Worm (Caenorhabditis elegans) whole organism, midembryonic: ENCODE data around the gene ctr-9.

Experiments
- T22C8.4 ChIP-seq: fragments of 200-800 bp; sonication (Bioruptor generic); IDR thresholded peaks from 2 replicates; pipeline ENCODE4 v1.3.6; 2022; ENCODE audit warnings: missing genetic modification characterization, missing compliant biosample characterization
- cog-1 ChIP-seq: sonication (generic microtip); optimal IDR thresholded peaks from 2 replicates; lab custom pipeline; 2016; ENCODE audit warnings: missing genetic modification characterization, missing compliant biosample characterization
- flt-1 ChIP-seq: fragments of 200-800 bp; sonication (Bioruptor generic); IDR thresholded peaks from 2 replicates; pipeline ENCODE4 v1.3.6; 2022; ENCODE audit warnings: missing genetic modification characterization, missing compliant biosample characterization
- klf-2 ChIP-seq: fragments of 200-800 bp; sonication (Bioruptor generic); conservative IDR thresholded peaks from 2 replicates; pipeline ENCODE4 v1.3.6; 2022; ENCODE audit warnings: missing genetic modification reagents, missing genetic modification characterization, missing compliant biosample characterization
- med-1 ChIP-seq: sonication (generic microtip); optimal IDR thresholded peaks from 2 replicates; lab custom pipeline; 2017; ENCODE audit warnings: missing genetic modification characterization, mild to moderate bottlenecking, missing compliant biosample characterization, antibody characterized with exemption, missing genetic modification reagents; ENCODE audit not compliant: insufficient read depth
- ref-1 ChIP-seq: fragments of 200-800 bp; sonication (Bioruptor generic); conservative IDR thresholded peaks from 2 replicates; pipeline ENCODE4 v1.3.6; 2022; ENCODE audit warnings: missing genetic modification reagents, missing genetic modification characterization, missing compliant biosample characterization
- tab-1 ChIP-seq: fragments of 200-800 bp; sonication (Bioruptor generic); IDR thresholded peaks from 2 replicates; pipeline ENCODE4 v1.3.6; 2022; ENCODE audit warnings: missing genetic modification characterization, missing compliant biosample characterization
- ztf-23 ChIP-seq: fragments of 200-800 bp; sonication (Bioruptor generic); IDR thresholded peaks from 2 replicates; pipeline ENCODE4 v1.3.6; 2022; ENCODE audit warnings: missing genetic modification reagents, missing genetic modification characterization, missing compliant biosample characterization
- ztf-29 ChIP-seq: fragments of 200-800 bp; sonication (Bioruptor generic); IDR thresholded peaks from 2 replicates; pipeline ENCODE4 v1.3.6; 2022; ENCODE audit warnings: missing genetic modification reagents, missing genetic modification characterization, missing compliant biosample characterization

ctr-9 gene

DNA sequence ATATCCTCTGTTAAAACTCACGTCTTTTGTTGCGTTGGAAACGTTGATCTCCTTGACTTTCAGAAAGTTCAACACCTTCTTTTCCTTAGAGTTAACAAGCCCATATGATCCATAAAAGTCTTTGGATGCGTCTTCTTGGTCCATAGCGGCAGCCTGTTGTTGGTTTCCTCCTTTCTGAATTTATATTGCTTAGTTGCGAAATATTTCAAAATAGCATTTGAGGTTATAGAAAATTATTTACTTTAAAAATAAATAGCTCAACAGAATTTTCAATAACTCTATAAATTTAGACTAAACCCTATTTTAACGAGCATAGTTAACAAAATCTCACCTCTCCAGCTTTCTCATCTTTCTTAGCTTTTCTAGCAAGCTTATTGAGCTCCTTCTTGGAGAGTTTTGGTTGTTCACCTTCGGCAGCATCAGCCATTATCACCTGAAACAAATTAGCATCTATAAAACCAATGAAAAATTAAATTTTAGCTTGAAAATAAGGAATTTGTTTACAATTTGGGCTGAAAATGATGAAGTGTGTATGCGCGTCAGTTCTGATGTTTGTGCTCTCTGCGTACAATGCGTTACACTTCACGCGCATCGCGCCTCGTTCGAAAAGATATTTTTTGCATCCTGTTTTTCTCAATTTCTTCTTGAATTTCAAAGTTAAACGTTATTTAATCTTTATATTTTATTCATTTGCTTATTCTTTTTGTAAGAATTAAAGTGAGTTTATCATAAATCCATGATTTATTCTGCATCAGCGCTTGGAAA, at the start of gene ctr-9, which contains the start of gene dars-1:
ctr-9 (plus strand) TSS at position 614 of the 765 bp plus-strand sequence.
dars-1 (minus strand) TSS at position 433 of the 765 bp plus-strand sequence.
- TF ChIP-seq tab-1 (GFP tag; lab: Robert Waterston, UW), result no peak
- TF ChIP-seq klf-2 (GFP tag; lab: Robert Waterston, UW), result no peak

DNA sequence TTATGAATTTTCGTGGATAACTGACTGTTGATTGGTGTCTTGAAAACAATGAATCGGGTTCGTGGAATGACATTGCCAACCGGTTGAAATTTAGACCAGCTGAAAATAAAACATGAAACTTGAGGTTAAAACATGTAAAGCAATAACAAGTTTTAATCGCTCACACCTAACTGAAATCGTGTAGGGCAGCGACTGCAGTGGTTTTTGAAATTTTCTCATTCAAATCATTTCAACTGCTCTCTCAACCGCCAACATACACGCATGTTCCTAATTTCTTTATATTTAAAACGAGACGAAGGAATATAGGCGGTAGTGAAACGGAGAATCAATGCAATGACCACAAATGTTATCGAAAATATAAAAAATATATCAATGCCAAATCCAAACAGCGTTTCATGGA, 48.4 kb upstream of the ctr-9 start:
- no peak for TF ChIP-seq cog-1
- TF ChIP-seq T22C8.4, result no peak
- no peak for TF ChIP-seq flt-1 (GFP tag; lab: Robert Waterston, UW)
- TF ChIP-seq ztf-23, result no peak
- no peak for TF ChIP-seq med-1 (GFP tag; lab: Kevin White, UChicago)
- no peak for TF ChIP-seq klf-2 (GFP tag; lab: Robert Waterston, UW)
- TF ChIP-seq tab-1 (GFP tag; lab: Robert Waterston, UW), result no peak
- no peak for TF ChIP-seq ref-1 (GFP tag; lab: Robert Waterston, UW)
- no peak for TF ChIP-seq ztf-29 (GFP tag; lab: Robert Waterston, UW)

DNA sequence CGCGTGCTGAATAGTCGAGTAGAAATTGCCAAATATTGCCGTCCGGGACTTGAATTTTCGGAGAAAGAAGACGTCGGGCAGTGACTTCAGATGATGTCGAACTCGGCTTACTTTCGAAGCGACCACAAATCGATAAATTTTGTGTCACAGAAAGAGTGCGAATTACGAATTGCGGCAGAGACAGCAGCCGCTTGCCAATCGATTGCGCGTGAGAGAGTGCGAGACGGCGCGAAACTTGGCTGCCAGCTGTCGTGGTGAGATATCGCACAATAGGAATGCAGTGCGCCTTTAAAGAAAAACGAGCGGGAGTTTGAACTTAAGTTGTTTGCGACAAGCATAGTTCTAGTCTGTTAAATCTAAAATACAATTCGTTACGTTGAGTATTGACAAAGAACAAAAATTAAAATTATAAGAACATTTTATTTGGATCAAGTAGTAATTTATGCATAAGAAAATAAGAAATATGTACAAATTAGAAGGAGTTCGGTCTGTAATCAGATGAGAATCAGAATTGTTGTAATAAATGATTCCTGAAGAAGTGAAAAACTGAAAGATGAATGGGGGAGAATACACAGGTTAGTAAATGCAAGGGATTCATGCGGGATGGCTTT, 47.7 kb upstream of the ctr-9 start, which contains the start of gene pir-2:
pir-2 (minus strand) TSS at position 218 of the 611 bp plus-strand sequence.
- peak; percentile 76 for TF ChIP-seq ztf-23
- TF ChIP-seq T22C8.4, result peak; percentile 98
- peak; percentile 13; the same call in 1 of the 2 replicates for TF ChIP-seq tab-1 (GFP tag; lab: Robert Waterston, UW)
- TF ChIP-seq med-1 (GFP tag; lab: Kevin White, UChicago), result no peak
- TF ChIP-seq flt-1 (GFP tag; lab: Robert Waterston, UW), result no peak
- TF ChIP-seq ref-1 (GFP tag; lab: Robert Waterston, UW), result no peak
- peak; percentile 25 for TF ChIP-seq cog-1

DNA sequence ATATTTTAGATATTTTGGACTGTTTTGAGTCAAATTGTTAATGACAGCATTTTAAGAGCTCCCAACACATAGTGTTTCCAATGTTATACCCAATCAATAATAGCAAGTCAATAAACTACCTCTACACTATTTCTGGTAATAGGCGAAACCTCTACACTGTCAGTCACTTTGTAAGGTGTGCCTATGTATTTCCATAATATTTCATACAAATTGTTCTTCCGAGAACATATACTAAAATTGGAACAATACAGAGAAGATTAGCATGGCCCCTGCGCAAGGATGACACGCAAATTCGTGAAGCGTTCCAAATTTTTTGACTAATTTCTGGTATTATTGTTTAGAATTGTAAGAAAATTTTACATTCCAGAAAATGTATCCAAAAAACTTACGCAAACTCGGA, 45.5 kb upstream of the ctr-9 start:
- TF ChIP-seq flt-1 (GFP tag; lab: Robert Waterston, UW), result 0 out of 2 replicates have a peak, but pooled peaks have one; percentile 15

DNA sequence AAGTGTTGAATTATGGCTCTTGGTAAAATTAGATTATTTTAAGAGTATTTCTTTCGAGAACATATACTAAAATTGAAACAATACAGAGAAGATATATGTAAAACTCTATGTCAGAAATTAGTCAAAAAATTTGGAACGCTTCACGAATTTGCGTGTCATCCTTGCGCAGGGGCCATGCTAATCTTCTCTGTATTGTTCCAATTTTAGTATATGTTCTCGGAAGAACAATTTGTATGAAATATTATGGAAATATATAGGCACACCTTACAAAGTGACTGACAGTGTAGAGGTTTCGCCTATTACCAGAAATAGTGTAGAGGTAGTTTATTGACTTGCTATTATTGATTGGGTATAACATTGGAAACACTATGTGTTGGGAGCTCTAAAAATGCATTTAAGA, 43.6 kb upstream of the ctr-9 start:
- peak; percentile 75; the same call in 1 of the 2 replicates for TF ChIP-seq flt-1 (GFP tag; lab: Robert Waterston, UW)

DNA sequence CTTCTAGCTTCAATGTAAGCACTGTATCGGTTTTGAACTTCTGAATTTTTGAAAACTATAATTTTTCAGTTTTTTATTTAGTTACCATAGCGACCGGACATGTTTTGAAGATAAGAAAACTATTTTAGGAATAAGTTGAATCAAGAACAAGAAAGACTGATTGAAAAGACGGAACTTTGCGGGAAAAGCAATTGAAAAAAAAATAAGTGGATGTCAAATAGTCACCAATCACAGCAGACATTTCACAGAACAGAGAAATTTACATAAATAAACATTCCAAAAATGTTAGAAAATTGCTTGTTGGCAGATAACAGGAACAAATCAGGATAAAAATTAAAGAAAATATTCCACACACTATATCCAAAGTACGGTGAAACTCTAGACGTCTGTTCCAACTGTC, 41.4 kb upstream of the ctr-9 start, which contains the start of gene F54C8.6:
F54C8.6 (minus strand) TSS at position 101 of the 400 bp plus-strand sequence.
- TF ChIP-seq tab-1 (GFP tag; lab: Robert Waterston, UW) (no peak), med-1 (GFP tag; lab: Kevin White, UChicago) (no peak), ref-1 (GFP tag; lab: Robert Waterston, UW) (no peak), T22C8.4 (no peak), ztf-23 (no peak), flt-1 (GFP tag; lab: Robert Waterston, UW) (no peak), klf-2 (GFP tag; lab: Robert Waterston, UW) (no peak), ztf-29 (GFP tag; lab: Robert Waterston, UW) (no peak), cog-1 (no peak)

DNA sequence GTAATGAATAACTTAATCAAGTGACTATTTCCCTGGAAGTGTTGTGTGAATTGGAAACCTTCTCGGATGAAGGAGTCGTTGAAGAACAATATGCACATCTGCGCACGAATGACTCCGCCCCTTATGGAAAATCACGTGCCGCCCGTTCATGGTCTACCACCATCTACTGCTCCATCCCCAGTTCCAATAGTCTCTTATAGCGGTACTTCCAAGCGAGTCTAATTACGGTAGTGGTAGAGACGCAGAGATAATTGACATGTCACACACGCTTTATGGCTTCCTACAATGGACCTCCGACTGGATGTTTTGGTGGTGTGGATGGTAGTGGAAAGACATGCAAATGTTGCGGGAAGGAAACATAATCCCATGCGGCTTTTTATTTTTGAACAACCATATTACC, 40.3 kb upstream of the ctr-9 start:
- TF ChIP-seq ref-1 (GFP tag; lab: Robert Waterston, UW) (no peak), med-1 (GFP tag; lab: Kevin White, UChicago) (no peak), ztf-29 (GFP tag; lab: Robert Waterston, UW) (no peak), ztf-23 (no peak), T22C8.4 (no peak), cog-1 (no peak), tab-1 (GFP tag; lab: Robert Waterston, UW) (no peak), klf-2 (GFP tag; lab: Robert Waterston, UW) (no peak), flt-1 (GFP tag; lab: Robert Waterston, UW) (no peak)

DNA sequence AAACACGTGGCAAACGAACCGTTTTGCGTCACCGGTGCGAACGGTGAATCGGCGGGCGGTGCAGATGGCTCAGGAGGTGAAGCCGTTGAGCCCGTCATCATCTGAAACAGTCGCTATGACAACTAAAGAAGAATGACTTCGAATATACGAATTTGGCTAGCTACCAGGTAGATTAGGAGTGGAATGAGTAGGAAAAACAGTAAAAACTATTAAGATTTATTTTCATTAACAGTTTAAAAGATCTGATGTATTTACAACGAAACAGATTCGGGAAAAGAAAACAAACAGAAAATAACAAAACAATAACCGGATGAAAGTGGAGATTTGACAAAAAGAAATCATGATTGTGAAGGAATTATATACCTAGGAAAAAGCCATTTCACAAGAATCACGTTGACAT, 37.2 kb upstream of the ctr-9 start, which contains the start of gene F54C8.7:
F54C8.7 (minus strand) TSS at position 101 of the 400 bp plus-strand sequence.
- no peak for TF ChIP-seq klf-2 (GFP tag; lab: Robert Waterston, UW)
- no peak for TF ChIP-seq cog-1
- TF ChIP-seq ref-1 (GFP tag; lab: Robert Waterston, UW), result no peak

DNA sequence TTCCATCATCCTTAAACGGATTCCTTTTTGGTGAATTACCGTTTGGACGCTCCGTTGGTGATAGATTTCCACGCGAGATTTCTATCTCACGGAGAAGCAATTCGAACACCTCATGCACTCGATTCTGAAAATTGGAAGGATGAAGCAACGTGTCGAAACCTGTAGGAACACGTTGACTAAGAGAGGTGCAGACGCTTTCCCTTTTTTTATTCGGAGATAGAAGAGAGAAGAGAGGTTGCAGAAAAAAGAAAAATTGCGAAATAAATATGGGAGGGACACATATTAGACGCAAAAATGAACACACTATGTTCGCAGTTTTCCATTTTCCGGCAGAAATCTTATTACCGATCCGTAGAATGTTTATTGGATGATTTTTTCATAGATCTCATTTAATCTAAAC, 36.5 kb upstream of the ctr-9 start:
- TF ChIP-seq klf-2 (GFP tag; lab: Robert Waterston, UW) (no peak), flt-1 (GFP tag; lab: Robert Waterston, UW) (no peak), ref-1 (GFP tag; lab: Robert Waterston, UW) (no peak), cog-1 (no peak), T22C8.4 (no peak), ztf-23 (no peak), tab-1 (GFP tag; lab: Robert Waterston, UW) (no peak)

DNA sequence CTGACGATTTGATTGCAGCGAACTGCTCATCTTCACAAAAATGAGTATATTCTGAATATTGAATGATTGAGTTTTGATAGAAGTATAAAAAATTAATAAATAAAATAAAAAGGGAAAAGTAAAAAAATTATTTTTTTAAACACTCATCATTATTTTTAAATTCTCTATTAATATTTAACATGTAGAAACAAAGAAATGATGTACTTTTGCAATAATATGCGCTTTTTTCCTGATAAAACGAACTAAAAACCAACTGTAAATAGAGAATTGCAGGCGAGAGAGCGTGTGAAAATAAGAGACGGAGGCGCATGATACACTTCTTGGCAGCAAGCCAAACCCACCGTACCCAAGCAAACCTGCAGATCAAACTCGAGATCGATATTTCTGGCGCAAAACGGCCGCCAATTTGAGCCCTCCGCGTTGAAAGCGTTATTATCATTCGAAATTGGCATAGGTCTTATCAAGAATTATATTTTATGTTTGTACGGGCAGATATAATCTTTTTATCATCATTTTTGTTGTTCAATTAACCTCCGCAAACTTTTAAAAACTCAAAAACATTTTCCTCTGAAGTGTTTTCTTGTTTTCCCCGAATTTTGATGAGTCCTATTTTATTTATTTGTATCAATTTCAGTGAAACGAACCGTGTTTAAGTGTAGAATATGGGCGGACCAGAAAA, 35.1 kb upstream of the ctr-9 start, which contains the start of the genes rheb-1 and spk-1:
rheb-1 (minus strand) TSS at position 51 of the 679 bp plus-strand sequence.
spk-1 (plus strand) TSS at position 629 of the 679 bp plus-strand sequence.
- 0 out of 2 replicates have a peak, but pooled peaks have one; percentile 43 for TF ChIP-seq flt-1 (GFP tag; lab: Robert Waterston, UW)
- peak; percentile 69 for TF ChIP-seq ztf-29 (GFP tag; lab: Robert Waterston, UW)
- no peak for TF ChIP-seq med-1 (GFP tag; lab: Kevin White, UChicago)
- peak; percentile 34 for TF ChIP-seq cog-1
- TF ChIP-seq T22C8.4, result peak; percentile 82
